Fruit fly (Drosophila melanogaster) S2 (cell line): ENCODE measurements around the gene Acp36DE.

ENCODE experiments used
- CG8478 ChIP-seq: fragments of >200 bp; optimal IDR thresholded peaks from 2 replicates; lab custom pipeline; 2018
- CTCF ChIP-seq, 2 experiments: fragments of >200 bp; optimal IDR thresholded peaks; 2 replicates each; lab custom pipeline; 2018

DNA sequence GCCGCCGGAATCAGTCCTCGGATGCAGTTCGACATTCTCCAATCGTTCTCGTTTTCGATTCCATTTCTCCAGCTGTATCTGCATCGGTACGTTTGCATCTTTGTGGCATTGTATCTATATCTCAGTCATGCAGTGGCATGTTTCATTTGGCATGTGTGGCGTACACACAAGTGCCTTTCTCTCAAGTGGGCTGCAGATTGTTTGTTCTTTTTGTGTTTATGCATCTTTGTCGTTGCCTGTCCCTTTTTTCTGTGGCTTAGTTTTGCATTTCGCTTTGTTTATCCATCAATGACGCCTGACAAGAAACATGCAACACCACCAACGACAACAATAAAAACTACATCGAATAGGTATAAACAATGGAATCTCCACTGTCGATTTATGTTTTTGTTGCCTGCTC lies 22.3 kb downstream of the Acp36DE start:
- no peak for TF ChIP-seq CTCF (optimal IDR thresholded peaks at IDR 0.05; lab: Kevin White, UChicago)
- no peak for TF ChIP-seq CG8478 (lab: Kevin White, UChicago)
